Fruit fly (Drosophila melanogaster): ENCODE data around the gene CG16974.

CG16974 gene

DNA sequence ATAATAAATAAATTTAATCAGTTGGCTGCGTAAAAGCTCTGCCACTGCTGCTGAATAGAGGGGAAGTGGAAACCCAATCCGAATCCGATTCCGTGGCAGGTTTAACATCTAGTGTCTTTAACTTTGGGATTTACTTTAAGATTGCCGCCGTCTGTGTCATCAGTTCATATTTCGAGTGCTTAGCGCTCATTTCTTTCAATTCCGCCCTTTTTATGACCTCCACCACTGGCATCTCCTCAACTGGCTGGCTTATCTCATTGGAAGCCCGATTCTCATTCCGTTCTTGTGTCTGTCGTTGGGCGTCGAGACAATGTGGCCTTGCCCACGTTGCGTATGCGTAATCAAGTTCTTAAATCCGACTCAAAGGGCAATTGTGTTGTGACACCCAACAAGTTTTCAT is 50.9 kb downstream of the CG16974 start (continued):
- peak; percentile 7 for TF ChIP-seq ERR (GFP tag; optimal IDR thresholded peaks at IDR 0.05)
- TF ChIP-seq CG4820 (GFP tag; optimal IDR thresholded peaks at IDR 0.05), result no peak
- TF ChIP-seq PHDP (tag; optimal IDR thresholded peaks at IDR 0.05), result no peak
- no peak for TF ChIP-seq CG12659 (GFP tag; optimal IDR thresholded peaks at IDR 0.05)
- TF ChIP-seq pum (GFP tag; optimal IDR thresholded peaks at IDR 0.05), result no peak
- TF ChIP-seq HmgZ (tag; optimal IDR thresholded peaks at IDR 0.05), result no peak
- TF ChIP-seq Myb (GFP tag; optimal IDR thresholded peaks at IDR 0.05), result no peak
- TF ChIP-seq CG34376 (GFP tag; optimal IDR thresholded peaks at IDR 0.05), result peak; percentile 67
- TF ChIP-seq salm (tag; optimal IDR thresholded peaks at IDR 0.05), result no peak
- TF ChIP-seq onecut (GFP tag; IDR thresholded peaks at IDR 0.05), result no peak
- TF ChIP-seq CG17361 (GFP tag; IDR thresholded peaks at IDR 0.05), result no peak
- TF ChIP-seq lilli (GFP tag; optimal IDR thresholded peaks at IDR 0.05), result no peak

DNA sequence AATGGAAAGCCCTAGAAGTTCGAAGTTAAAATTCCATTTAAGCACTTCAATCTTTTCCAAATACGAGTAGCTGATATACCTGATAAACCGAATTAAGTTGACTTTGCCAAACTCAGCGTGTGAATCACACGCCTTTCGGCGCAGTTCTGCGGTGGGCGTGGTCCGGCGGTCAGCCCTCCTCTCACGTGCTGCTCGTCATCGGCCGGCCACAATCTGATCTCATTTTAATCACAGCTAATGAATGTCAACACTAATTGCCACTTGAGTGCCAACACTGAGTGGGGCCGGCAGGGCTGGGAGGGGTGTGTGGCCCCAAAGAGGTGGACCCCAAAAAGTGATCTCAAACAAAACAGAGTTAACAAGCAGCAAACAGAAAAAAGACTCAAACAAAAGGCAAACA is 55.9 kb downstream of the CG16974 start:
- TF ChIP-seq CoRest (tag; optimal IDR thresholded peaks at IDR 0.05), result no peak
- 0 out of 4 replicates have a peak, but pooled peaks have one; percentile 48 for TF ChIP-seq chinmo (GFP tag; IDR thresholded peaks at IDR 0.05; ENCODE audit: partially characterized antibody)
- no peak for TF ChIP-seq Lpt (GFP tag; optimal IDR thresholded peaks at IDR 0.05)
- no peak for TF ChIP-seq CG2875 (GFP tag; optimal IDR thresholded peaks at IDR 0.05)
- TF ChIP-seq Awh (GFP tag; IDR thresholded peaks at IDR 0.05), result 0 out of 2 replicates have a peak, but pooled peaks have one; percentile 11
- TF ChIP-seq Ptx1 (GFP tag; IDR thresholded peaks at IDR 0.05), result 0 out of 2 replicates have a peak, but pooled peaks have one; percentile 9
- TF ChIP-seq grn (GFP tag; optimal IDR thresholded peaks at IDR 0.05), result no peak
- TF ChIP-seq CG2116 (GFP tag; optimal IDR thresholded peaks at IDR 0.05), result no peak
- TF ChIP-seq cwo (GFP tag; optimal IDR thresholded peaks at IDR 0.05), result peak; percentile 51
- no peak for TF ChIP-seq HmgZ (tag; optimal IDR thresholded peaks at IDR 0.05)
- TF ChIP-seq crol (GFP tag; IDR thresholded peaks at IDR 0.05), result 0 out of 2 replicates have a peak, but pooled peaks have one; percentile 27
- 0 out of 3 replicates have a peak, but pooled peaks have one; percentile 28 for TF ChIP-seq Dbx (GFP tag; IDR thresholded peaks at IDR 0.05)
